Worm (Caenorhabditis elegans) whole organism, late embryonic: Measurements from ENCODE around the gene H06I04.3.

Source experiments
- C08G9.2 ChIP-seq: sonication (generic microtip); optimal IDR thresholded peaks from 2 replicates; lab custom pipeline; 2016; ENCODE audit warnings: mild to moderate bottlenecking, missing genetic modification characterization, moderate library complexity, missing compliant biosample characterization
- C38D4.7 ChIP-seq: fragments of 200-800 bp; sonication (Bioruptor generic); optimal IDR thresholded peaks from 2 replicates; lab custom pipeline; 2018; ENCODE audit warnings: mild to moderate bottlenecking, missing genetic modification characterization, moderate library complexity, missing compliant biosample characterization
- F13H6.1 ChIP-seq: sonication (generic microtip); optimal IDR thresholded peaks from 2 replicates; lab custom pipeline; 2016; ENCODE audit warnings: missing genetic modification characterization, missing compliant biosample characterization
- K02D7.2 ChIP-seq: sonication (generic microtip); optimal IDR thresholded peaks from 2 replicates; lab custom pipeline; 2017; ENCODE audit warnings: mild to moderate bottlenecking, missing genetic modification characterization, missing compliant biosample characterization
- T23F11.4 ChIP-seq: fragments of 200-800 bp; sonication (Bioruptor generic); optimal IDR thresholded peaks from 2 replicates; lab custom pipeline; 2018; ENCODE audit warnings: mild to moderate bottlenecking, missing genetic modification characterization, missing compliant biosample characterization
- Y22D7AL.16 ChIP-seq: sonication (generic microtip); optimal IDR thresholded peaks from 2 replicates; lab custom pipeline; 2016; ENCODE audit warnings: missing genetic modification characterization, missing compliant biosample characterization
- ceh-19 ChIP-seq: fragments of 200-800 bp; sonication (Bioruptor generic); optimal IDR thresholded peaks from 2 replicates; lab custom pipeline; 2018; ENCODE audit warnings: mild to moderate bottlenecking, missing genetic modification characterization, missing compliant biosample characterization
- ceh-22 ChIP-seq: sonication (generic microtip); optimal IDR thresholded peaks from 2 replicates; lab custom pipeline; 2017; ENCODE audit warnings: missing biosample characterization, missing genetic modification characterization
- ceh-31 ChIP-seq: sonication (generic microtip); optimal IDR thresholded peaks from 2 replicates; lab custom pipeline; 2016; ENCODE audit warnings: missing genetic modification characterization, missing compliant biosample characterization
- ceh-34 ChIP-seq: sonication (generic microtip); optimal IDR thresholded peaks from 2 replicates; lab custom pipeline; 2016; ENCODE audit warnings: mild to moderate bottlenecking, missing genetic modification characterization, missing compliant biosample characterization
- ceh-45 ChIP-seq: fragments of 200-800 bp; sonication (Bioruptor generic); IDR thresholded peaks from 2 replicates; pipeline ENCODE4 v1.3.6; 2022; ENCODE audit warnings: missing genetic modification reagents, missing genetic modification characterization, missing compliant biosample characterization
- ceh-6 ChIP-seq: fragments of 200-800 bp; sonication (Bioruptor generic); optimal IDR thresholded peaks from 2 replicates; lab custom pipeline; 2018; ENCODE audit warnings: mild to moderate bottlenecking, missing genetic modification characterization, missing compliant biosample characterization
- ceh-9 ChIP-seq: sonication (generic microtip); optimal IDR thresholded peaks from 2 replicates; lab custom pipeline; 2016; ENCODE audit warnings: mild to moderate bottlenecking, missing genetic modification characterization, inconsistent platforms, missing compliant biosample characterization
- che-1 ChIP-seq: sonication (generic microtip); optimal IDR thresholded peaks from 2 replicates; lab custom pipeline; 2016; ENCODE audit warnings: mild to moderate bottlenecking, missing genetic modification characterization, missing compliant biosample characterization
- dmd-4 ChIP-seq: sonication (generic microtip); optimal IDR thresholded peaks from 2 replicates; lab custom pipeline; 2016; ENCODE audit warnings: borderline replicate concordance, missing genetic modification characterization, missing compliant biosample characterization
- elt-2 ChIP-seq: sonication (generic microtip); optimal IDR thresholded peaks from 2 replicates; lab custom pipeline; 2016; ENCODE audit warnings: missing genetic modification reagents, missing genetic modification characterization, missing compliant biosample characterization
- ets-4 ChIP-seq: sonication (generic microtip); optimal IDR thresholded peaks from 2 replicates; lab custom pipeline; 2016; ENCODE audit warnings: missing genetic modification characterization, missing compliant biosample characterization
- eyg-1 ChIP-seq: sonication (generic microtip); optimal IDR thresholded peaks from 2 replicates; lab custom pipeline; 2016; ENCODE audit warnings: missing genotype, missing genetic modification characterization, missing compliant biosample characterization
- fax-1 ChIP-seq: sonication (generic microtip); optimal IDR thresholded peaks from 2 replicates; lab custom pipeline; 2016; ENCODE audit warnings: missing genotype, missing genetic modification characterization, missing compliant biosample characterization
- fkh-10 ChIP-seq: fragments of 150-350 bp; optimal IDR thresholded peaks from 2 replicates; lab custom pipeline; 2014; ENCODE audit warnings: missing biosample characterization, missing genetic modification reagents, missing genetic modification characterization
- fkh-6 ChIP-seq: sonication (generic microtip); optimal IDR thresholded peaks from 2 replicates; lab custom pipeline; 2016; ENCODE audit warnings: missing genetic modification characterization, missing compliant biosample characterization
- gmeb-2 ChIP-seq: sonication (generic microtip); optimal IDR thresholded peaks from 2 replicates; lab custom pipeline; 2016; ENCODE audit warnings: missing genetic modification characterization, inconsistent platforms, missing compliant biosample characterization
- hlh-13 ChIP-seq: fragments of 200-800 bp; sonication (Bioruptor generic); optimal IDR thresholded peaks from 2 replicates; lab custom pipeline; 2018; ENCODE audit warnings: mild to moderate bottlenecking, missing genetic modification characterization, missing compliant biosample characterization
- hlh-30 ChIP-seq: sonication (generic microtip); optimal IDR thresholded peaks from 2 replicates; lab custom pipeline; 2017; ENCODE audit warnings: antibody characterized with exemption, missing genetic modification characterization, missing compliant biosample characterization; ENCODE audit not compliant: insufficient read depth
- hlh-6 ChIP-seq: sonication (generic microtip); optimal IDR thresholded peaks from 2 replicates; lab custom pipeline; 2016; ENCODE audit warnings: missing genotype, missing genetic modification characterization, missing compliant biosample characterization
- hlh-8 ChIP-seq: sonication (generic microtip); optimal IDR thresholded peaks from 2 replicates; lab custom pipeline; 2016; ENCODE audit warnings: missing genotype, missing genetic modification characterization, missing compliant biosample characterization
- lim-6 ChIP-seq: sonication (generic microtip); optimal IDR thresholded peaks from 2 replicates; lab custom pipeline; 2016; ENCODE audit warnings: missing genetic modification characterization, missing compliant biosample characterization
- lin-11 ChIP-seq: fragments of 200-800 bp; sonication (Bioruptor generic); optimal IDR thresholded peaks from 2 replicates; lab custom pipeline; 2018; ENCODE audit warnings: mild to moderate bottlenecking, missing genetic modification characterization, missing compliant biosample characterization
- mec-3 ChIP-seq: sonication (generic microtip); optimal IDR thresholded peaks from 2 replicates; lab custom pipeline; 2016; ENCODE audit warnings: borderline replicate concordance, missing genetic modification characterization, missing compliant biosample characterization
- nhr-11 ChIP-seq: fragments of 150-350 bp; optimal IDR thresholded peaks from 2 replicates; lab custom pipeline; 2014; ENCODE audit warnings: missing biosample characterization, missing genetic modification characterization
- nhr-232 ChIP-seq: sonication (generic microtip); optimal IDR thresholded peaks from 2 replicates; lab custom pipeline; 2016; ENCODE audit warnings: missing genetic modification characterization, missing compliant biosample characterization
- npax-4 ChIP-seq: sonication (generic microtip); optimal IDR thresholded peaks from 2 replicates; lab custom pipeline; 2016; ENCODE audit warnings: missing genetic modification characterization, missing compliant biosample characterization
- pag-3 ChIP-seq: sonication (generic microtip); optimal IDR thresholded peaks from 2 replicates; lab custom pipeline; 2016; ENCODE audit warnings: missing compliant biosample characterization, missing genetic modification characterization, borderline replicate concordance
- pax-1 ChIP-seq: fragments of 150-350 bp; optimal IDR thresholded peaks from 2 replicates; lab custom pipeline; 2014; ENCODE audit warnings: missing biosample characterization, missing genetic modification characterization
- pha-2 ChIP-seq: sonication (generic microtip); optimal IDR thresholded peaks from 2 replicates; lab custom pipeline; 2017; ENCODE audit warnings: mild to moderate bottlenecking, missing genetic modification characterization, missing compliant biosample characterization
- pha-4 ChIP-seq: fragments of 150-350 bp; optimal IDR thresholded peaks from 2 replicates; lab custom pipeline; 2018; ENCODE audit warnings: missing biosample characterization, missing genetic modification reagents, missing genetic modification characterization
- pqm-1 ChIP-seq: sonication (generic microtip); optimal IDR thresholded peaks from 2 replicates; lab custom pipeline; 2016; ENCODE audit warnings: missing genetic modification characterization, missing compliant biosample characterization
- rnt-1 ChIP-seq: sonication (generic microtip); optimal IDR thresholded peaks from 2 replicates; lab custom pipeline; 2016; ENCODE audit warnings: missing genetic modification characterization, missing compliant biosample characterization
- sox-4 ChIP-seq: sonication (generic microtip); optimal IDR thresholded peaks from 2 replicates; lab custom pipeline; 2017; ENCODE audit warnings: mild to moderate bottlenecking, missing genetic modification characterization, inconsistent platforms, missing compliant biosample characterization
- syd-9 ChIP-seq: sonication (generic microtip); optimal IDR thresholded peaks from 2 replicates; lab custom pipeline; 2016; ENCODE audit warnings: mild to moderate bottlenecking, missing genetic modification characterization, moderate library complexity, missing compliant biosample characterization
- tbx-2 ChIP-seq: sonication (generic microtip); optimal IDR thresholded peaks from 2 replicates; lab custom pipeline; 2016; ENCODE audit warnings: missing genetic modification characterization, missing compliant biosample characterization
- tbx-7 ChIP-seq: sonication (generic microtip); optimal IDR thresholded peaks from 2 replicates; lab custom pipeline; 2016; ENCODE audit warnings: missing genotype, missing genetic modification characterization, missing compliant biosample characterization
- ttx-3 ChIP-seq: sonication (generic microtip); optimal IDR thresholded peaks from 2 replicates; lab custom pipeline; 2016; ENCODE audit warnings: missing genetic modification reagents, missing genetic modification characterization, missing compliant biosample characterization
- unc-55 ChIP-seq: sonication (generic microtip); optimal IDR thresholded peaks from 2 replicates; lab custom pipeline; 2017; ENCODE audit warnings: missing biosample characterization, missing genetic modification reagents, missing genetic modification characterization

Gene H06I04.3

ce11 chrIII:3109564-3109963 lies 39.2 kb downstream of the H06I04.3 start:
- no peak for TF ChIP-seq ceh-9 (tag; lab: Kevin White, UChicago)
- TF ChIP-seq ets-4 (tag; lab: Kevin White, UChicago) = no peak
- no peak for TF ChIP-seq pha-2 (tag; lab: Kevin White, UChicago)
- TF ChIP-seq ceh-19 (GFP tag; lab: Kevin White, UChicago) = no peak
- TF ChIP-seq T23F11.4 (GFP tag; lab: Kevin White, UChicago) = no peak
- TF ChIP-seq nhr-232 (tag; lab: Kevin White, UChicago) = no peak
- no peak for TF ChIP-seq ceh-45 (GFP tag; lab: Robert Waterston, UW)
- no peak for TF ChIP-seq gmeb-2 (tag; lab: Kevin White, UChicago)
- TF ChIP-seq pax-1 = no peak
- no peak for TF ChIP-seq nhr-11 (tag; lab: Kevin White, UChicago)
- TF ChIP-seq lin-11 (tag; lab: Kevin White, UChicago) = no peak
- no peak for TF ChIP-seq lim-6 (tag; lab: Kevin White, UChicago)
- TF ChIP-seq ceh-6 (GFP tag; lab: Kevin White, UChicago) = no peak
- TF ChIP-seq ceh-31 (tag; lab: Kevin White, UChicago) = no peak
- no peak for TF ChIP-seq hlh-8 (tag; lab: Kevin White, UChicago)
- no peak for TF ChIP-seq syd-9 (tag; lab: Kevin White, UChicago)
- no peak for TF ChIP-seq F13H6.1 (tag; lab: Kevin White, UChicago)

ce11 chrIII:3110614-3111013 lies 40.3 kb downstream of the H06I04.3 start:
- TF ChIP-seq K02D7.2 (tag; lab: Kevin White, UChicago) = no peak
- TF ChIP-seq mec-3 (tag; lab: Kevin White, UChicago) = no peak
- TF ChIP-seq pqm-1 (tag; lab: Kevin White, UChicago) = no peak
- no peak for TF ChIP-seq pag-3
- no peak for TF ChIP-seq C38D4.7
- TF ChIP-seq tbx-7 = no peak
- no peak for TF ChIP-seq elt-2 (tag; lab: Kevin White, UChicago)
- TF ChIP-seq lin-11 (tag; lab: Kevin White, UChicago) = no peak
- no peak for TF ChIP-seq Y22D7AL.16 (tag; lab: Kevin White, UChicago)
- no peak for TF ChIP-seq ttx-3
- no peak for TF ChIP-seq C08G9.2 (tag; lab: Kevin White, UChicago)
- no peak for TF ChIP-seq F13H6.1 (tag; lab: Kevin White, UChicago)
- TF ChIP-seq ceh-19 (GFP tag; lab: Kevin White, UChicago) = no peak
- no peak for TF ChIP-seq hlh-6 (tag; lab: Kevin White, UChicago)
- TF ChIP-seq pha-4 = no peak
- TF ChIP-seq hlh-13 (GFP tag; lab: Kevin White, UChicago) = no peak
- no peak for TF ChIP-seq hlh-8 (tag; lab: Kevin White, UChicago)
- no peak for TF ChIP-seq npax-4 (tag; lab: Kevin White, UChicago)

ce11 chrIII:3111534-3111933 lies 41.2 kb downstream of the H06I04.3 start:
- no peak for TF ChIP-seq fax-1 (tag; lab: Kevin White, UChicago)
- TF ChIP-seq hlh-6 (tag; lab: Kevin White, UChicago) = no peak
- TF ChIP-seq ceh-31 (tag; lab: Kevin White, UChicago) = no peak
- TF ChIP-seq pax-1 = no peak
- TF ChIP-seq ttx-3 = no peak

ce11 chrIII:3112001-3112400 lies 41.7 kb downstream of the H06I04.3 start:
- TF ChIP-seq hlh-6 (tag; lab: Kevin White, UChicago) = no peak
- TF ChIP-seq tbx-2 = no peak
- TF ChIP-seq fkh-10 (GFP tag; lab: Kevin White, UChicago) = no peak
- no peak for TF ChIP-seq pha-2 (tag; lab: Kevin White, UChicago)

ce11 chrIII:3112616-3113015 lies 42.3 kb downstream of the H06I04.3 start:
- TF ChIP-seq fkh-10 (GFP tag; lab: Kevin White, UChicago) (no peak), che-1 (no peak), sox-4 (tag; lab: Kevin White, UChicago) (no peak), ets-4 (tag; lab: Kevin White, UChicago) (no peak), fkh-6 (tag; lab: Kevin White, UChicago) (no peak), dmd-4 (tag; lab: Kevin White, UChicago) (no peak), nhr-11 (tag; lab: Kevin White, UChicago) (no peak), ceh-22 (tag; lab: Kevin White, UChicago) (no peak), hlh-8 (tag; lab: Kevin White, UChicago) (no peak), hlh-30 (tag; lab: Kevin White, UChicago) (no peak), ceh-34 (tag; lab: Kevin White, UChicago) (no peak), mec-3 (tag; lab: Kevin White, UChicago) (no peak), unc-55 (no peak), eyg-1 (tag; lab: Kevin White, UChicago) (no peak), ttx-3 (no peak), rnt-1 (tag; lab: Kevin White, UChicago) (no peak)
